Worm (Caenorhabditis elegans): ENCODE measurements around the gene C39E9.7.

ce11 chrIV:13079119-13079518 is 2.6 kb upstream of the C39E9.7 start, which contains the start of gene C39E9.8:
- TF ChIP-seq mdl-1 (tag; optimal IDR thresholded peaks at IDR 0.05) (peak in 1 of 2 experiments; percentile 18), pqm-1 (tag; optimal IDR thresholded peaks at IDR 0.05) (no peak)
